Fruit fly (Drosophila melanogaster) Kc167 (cell line): ENCODE measurements around the gene CG33768.

Source experiments
- Myc ChIP-seq: fragments of >200 bp; optimal IDR thresholded peaks from 2 replicates; lab custom pipeline; 2017; ENCODE audit warnings: missing external identifiers
- h ChIP-seq: fragments of >200 bp; optimal IDR thresholded peaks from 3 replicates; lab custom pipeline; 2018; ENCODE audit warnings: missing external identifiers
- insv ChIP-seq: fragments of >200 bp; optimal IDR thresholded peaks from 3 replicates; lab custom pipeline; 2018; ENCODE audit warnings: missing external identifiers
- psq ChIP-seq: fragments of >200 bp; optimal IDR thresholded peaks from 2 replicates; lab custom pipeline; 2017; ENCODE audit warnings: missing external identifiers
- ttk ChIP-seq: sonication (Bioruptor generic); optimal IDR thresholded peaks from 2 replicates; lab custom pipeline; 2017; ENCODE audit warnings: missing external identifiers

- no peak for TF ChIP-seq Myc (lab: Kevin White, UChicago)
- no peak for TF ChIP-seq ttk (lab: Kevin White, UChicago)
- TF ChIP-seq psq (lab: Kevin White, UChicago), result no peak
- no peak for TF ChIP-seq insv (lab: Kevin White, UChicago)
- no peak for TF ChIP-seq h (lab: Kevin White, UChicago)
Measured at dm6 chr3L:22695653-22696052, 48.7 kb downstream of the CG33768 start, which contains the start of gene CG14452.
